Fruit fly (Drosophila melanogaster) whole organism, embryonic: Measurements from ENCODE around the gene CG7970.

ENCODE experiments used
- Atf6 ChIP-seq: fragments of 200-800 bp; sonication (Bioruptor generic); IDR thresholded peaks from 2 replicates; pipeline ENCODE4 v1.3.6; 2022; ENCODE audit warnings: missing biosample characterization, missing genetic modification characterization
- CG10209 ChIP-seq: fragments of 200-800 bp; sonication (Bioruptor generic); optimal IDR thresholded peaks from 3 replicates; lab custom pipeline; 2017; ENCODE audit warnings: missing biosample characterization, mild to moderate bottlenecking, missing genetic modification characterization, missing genetic modification reagents
- CG10267 ChIP-seq: fragments of 200-800 bp; sonication (Bioruptor generic); optimal IDR thresholded peaks from 2 replicates; lab custom pipeline; 2018; ENCODE audit warnings: missing biosample characterization, mild to moderate bottlenecking, missing genetic modification characterization, moderate library complexity
- CG11456 ChIP-seq: fragments of 200-800 bp; sonication (Bioruptor generic); IDR thresholded peaks from 3 replicates; pipeline ENCODE4 v1.3.6; 2022; ENCODE audit warnings: missing biosample characterization, missing genetic modification characterization
- CG11695 ChIP-seq: fragments of 200-800 bp; sonication (Bioruptor generic); IDR thresholded peaks from 3 replicates; pipeline ENCODE4 v1.3.6; 2022; ENCODE audit warnings: missing biosample characterization, missing genetic modification characterization
- CG12155 ChIP-seq: fragments of 200-800 bp; sonication (Bioruptor generic); optimal IDR thresholded peaks from 3 replicates; lab custom pipeline; 2016; ENCODE audit warnings: missing biosample characterization, missing genetic modification characterization
- CG1233 ChIP-seq: fragments of 200-800 bp; sonication (Bioruptor generic); optimal IDR thresholded peaks from 4 replicates; lab custom pipeline; 2018; ENCODE audit warnings: missing biosample characterization, mild to moderate bottlenecking, missing genetic modification characterization
- CG13424 ChIP-seq: fragments of 200-800 bp; sonication (Bioruptor generic); optimal IDR thresholded peaks from 2 replicates; lab custom pipeline; 2019; ENCODE audit warnings: missing biosample characterization, mild to moderate bottlenecking, missing genetic modification characterization, moderate library complexity
- CG13894 ChIP-seq: fragments of 200-800 bp; sonication (Bioruptor generic); optimal IDR thresholded peaks from 3 replicates; lab custom pipeline; 2018; ENCODE audit warnings: missing biosample characterization, mild to moderate bottlenecking, missing genetic modification characterization, moderate library complexity
- CG18476 ChIP-seq: fragments of 200-800 bp; sonication (Bioruptor generic); optimal IDR thresholded peaks from 2 replicates; lab custom pipeline; 2016; ENCODE audit warnings: missing biosample characterization, mild to moderate bottlenecking, missing genetic modification characterization
- CG2202 ChIP-seq: fragments of 200-800 bp; sonication (Bioruptor generic); optimal IDR thresholded peaks from 2 replicates; lab custom pipeline; 2018; ENCODE audit warnings: missing biosample characterization, mild to moderate bottlenecking, missing genetic modification characterization
- CG31224 ChIP-seq: fragments of 200-800 bp; sonication (Bioruptor generic); IDR thresholded peaks from 2 replicates; pipeline ENCODE4 v1.3.6; 2022; ENCODE audit warnings: missing biosample characterization, missing genetic modification characterization
- CG34376 ChIP-seq: fragments of 200-800 bp; sonication (Bioruptor generic); optimal IDR thresholded peaks from 2 replicates; lab custom pipeline; 2018; ENCODE audit warnings: missing biosample characterization, mild to moderate bottlenecking, missing genetic modification characterization
- CG5245 ChIP-seq: fragments of 200-800 bp; sonication (Bioruptor generic); optimal IDR thresholded peaks from 3 replicates; lab custom pipeline; 2016; ENCODE audit warnings: missing biosample characterization, missing genetic modification characterization
- CG8359 ChIP-seq: fragments of 200-800 bp; sonication (Bioruptor generic); optimal IDR thresholded peaks from 2 replicates; lab custom pipeline; 2017; ENCODE audit warnings: missing biosample characterization, mild to moderate bottlenecking, missing genetic modification characterization, borderline replicate concordance
- CG8388 ChIP-seq: fragments of 200-800 bp; sonication (Bioruptor generic); optimal IDR thresholded peaks from 2 replicates; lab custom pipeline; 2019; ENCODE audit warnings: missing biosample characterization, mild to moderate bottlenecking, missing genetic modification characterization, moderate library complexity
- CG8478 ChIP-seq: fragments of >200 bp; optimal IDR thresholded peaks from 2 replicates; lab custom pipeline; 2018
- Deaf1 ChIP-seq: fragments of 200-800 bp; optimal IDR thresholded peaks from 3 replicates; lab custom pipeline; 2019; ENCODE audit warnings: missing biosample characterization, mild to moderate bottlenecking, missing genetic modification characterization, moderate library complexity
- HLH4C ChIP-seq: fragments of 200-800 bp; sonication (Bioruptor generic); IDR thresholded peaks from 3 replicates; pipeline ENCODE4 v1.3.6; 2022; ENCODE audit warnings: missing biosample characterization, missing genetic modification characterization; ENCODE audit not compliant: partially characterized antibody
- Hr51 ChIP-seq, 2 experiments: fragments of 200-800 bp; sonication (Bioruptor generic); optimal IDR thresholded peaks; 2 replicates in 1 of 2; 3 replicates in 1 of 2; lab custom pipeline; 2016 to 2018; ENCODE audit warnings: missing biosample characterization in 2 of 2, missing genetic modification characterization in 2 of 2, mild to moderate bottlenecking in 1 of 2, moderate library complexity in 1 of 2
- Jarid2 ChIP-seq: fragments of 200-800 bp; sonication (Bioruptor generic); optimal IDR thresholded peaks from 3 replicates; lab custom pipeline; 2017; ENCODE audit warnings: mild to moderate bottlenecking, missing biosample characterization, missing genetic modification reagents, missing genetic modification characterization
- Med ChIP-seq: fragments of 200-800 bp; sonication (Bioruptor generic); peaks from one replicate; lab custom pipeline; 2016; ENCODE audit warnings: missing biosample characterization, missing genetic modification characterization, mild to moderate bottlenecking, inconsistent platforms, moderate library complexity
- Meics ChIP-seq: fragments of 200-800 bp; sonication (Bioruptor generic); optimal IDR thresholded peaks from 2 replicates; lab custom pipeline; 2017; ENCODE audit warnings: missing biosample characterization, mild to moderate bottlenecking, missing genetic modification characterization
- Myb ChIP-seq: fragments of 200-800 bp; sonication (Bioruptor generic); optimal IDR thresholded peaks from 2 replicates; lab custom pipeline; 2016; ENCODE audit warnings: missing biosample characterization, missing genetic modification characterization
- Trl ChIP-seq, 3 experiments: fragments of >200 bp in 2 of 3; fragments of 200-800 bp in 1 of 3; sonication (Bioruptor generic) in 1 of 3; optimal IDR thresholded peaks; 2 replicates in 1 of 3; 3 replicates in 2 of 3; lab custom pipeline; 2016 to 2017; ENCODE audit warnings: missing biosample characterization in 1 of 3, missing genetic modification characterization in 1 of 3
- Vsx1 ChIP-seq: fragments of 200-800 bp; sonication (Bioruptor generic); optimal IDR thresholded peaks from 2 replicates; lab custom pipeline; 2017; ENCODE audit warnings: missing biosample characterization, mild to moderate bottlenecking, missing genetic modification characterization, missing genetic modification reagents
- ac ChIP-seq: fragments of 200-800 bp; sonication (Bioruptor generic); optimal IDR thresholded peaks from 3 replicates; lab custom pipeline; 2017; ENCODE audit warnings: missing biosample characterization, mild to moderate bottlenecking, missing genetic modification characterization
- bcd ChIP-seq: fragments of 200-800 bp; sonication (Bioruptor generic); optimal IDR thresholded peaks from 2 replicates; lab custom pipeline; 2017; ENCODE audit warnings: missing biosample characterization, mild to moderate bottlenecking, missing genetic modification characterization
- cas ChIP-seq: fragments of 200-800 bp; sonication (Bioruptor generic); IDR thresholded peaks from 2 replicates; pipeline ENCODE4 v1.3.6; 2022; ENCODE audit warnings: missing biosample characterization, missing genetic modification characterization
- cg ChIP-seq: fragments of 200-800 bp; sonication (Bioruptor generic); optimal IDR thresholded peaks from 3 replicates; lab custom pipeline; 2019; ENCODE audit warnings: missing biosample characterization, mild to moderate bottlenecking, missing genetic modification characterization, moderate library complexity
- chinmo ChIP-seq: fragments of 200-800 bp; sonication (Bioruptor generic); IDR thresholded peaks from 4 replicates; pipeline ENCODE4 v1.3.6; 2022; ENCODE audit warnings: missing biosample characterization, missing genetic modification characterization; ENCODE audit not compliant: partially characterized antibody
- crol ChIP-seq: fragments of 200-800 bp; sonication (Bioruptor generic); IDR thresholded peaks from 2 replicates; pipeline ENCODE4 v1.3.6; 2022; ENCODE audit warnings: missing biosample characterization, missing genetic modification characterization
- dysf ChIP-seq: fragments of 200-800 bp; sonication (Bioruptor generic); IDR thresholded peaks from 3 replicates; pipeline ENCODE4 v1.3.6; 2022; ENCODE audit warnings: missing biosample characterization, missing genetic modification characterization
- ewg ChIP-seq: fragments of 200-800 bp; sonication (Bioruptor generic); optimal IDR thresholded peaks from 3 replicates; lab custom pipeline; 2017; ENCODE audit warnings: mild to moderate bottlenecking, missing biosample characterization, missing genetic modification reagents, missing genetic modification characterization
- hb ChIP-seq: fragments of 200-800 bp; sonication (Bioruptor generic); IDR thresholded peaks from 3 replicates; pipeline ENCODE4 v1.3.6; 2022; ENCODE audit warnings: missing biosample characterization, missing genetic modification characterization; ENCODE audit not compliant: partially characterized antibody
- lov ChIP-seq, 2 experiments: fragments of 200-800 bp in 1 of 2; fragments of >200 bp in 1 of 2; sonication (Bioruptor generic) in 1 of 2; IDR thresholded peaks in 1 of 2; optimal IDR thresholded peaks in 1 of 2; 2 replicates in 1 of 2; 3 replicates in 1 of 2; pipeline versions ENCODE4 v1.3.6 to Lab custom; 2017 to 2022; ENCODE audit warnings: missing biosample characterization in 1 of 2, missing genetic modification characterization in 1 of 2
- pfk ChIP-seq: fragments of 200-800 bp; sonication (Bioruptor generic); optimal IDR thresholded peaks from 2 replicates; lab custom pipeline; 2018; ENCODE audit warnings: missing biosample characterization, mild to moderate bottlenecking, missing genetic modification characterization, moderate library complexity
- pzg ChIP-seq: fragments of 200-800 bp; sonication (Bioruptor generic); optimal IDR thresholded peaks from 3 replicates; lab custom pipeline; 2018; ENCODE audit warnings: missing biosample characterization, mild to moderate bottlenecking, missing genetic modification characterization, moderate library complexity
- schlank ChIP-seq: fragments of 200-800 bp; sonication (Bioruptor generic); optimal IDR thresholded peaks from 2 replicates; lab custom pipeline; 2018; ENCODE audit warnings: missing biosample characterization, mild to moderate bottlenecking, missing genetic modification characterization
- seq ChIP-seq: fragments of 200-800 bp; sonication (Bioruptor generic); IDR thresholded peaks from 2 replicates; pipeline ENCODE4 v1.3.6; 2022; ENCODE audit warnings: missing biosample characterization, missing genetic modification characterization
- sim ChIP-seq: fragments of 200-800 bp; sonication (Bioruptor generic); IDR thresholded peaks from 2 replicates; pipeline ENCODE4 v1.3.6; 2022; ENCODE audit warnings: missing biosample characterization, missing genetic modification characterization
- slou ChIP-seq: fragments of 200-800 bp; sonication (Bioruptor generic); optimal IDR thresholded peaks from 3 replicates; lab custom pipeline; 2016; ENCODE audit warnings: missing biosample characterization, missing genetic modification characterization
- sna ChIP-seq: fragments of 200-800 bp; sonication (Bioruptor generic); IDR thresholded peaks from 2 replicates; pipeline ENCODE4 v1.3.6; 2022; ENCODE audit warnings: missing biosample characterization, missing genetic modification characterization; ENCODE audit not compliant: partially characterized antibody
- tio ChIP-seq: fragments of 200-800 bp; sonication (Bioruptor generic); optimal IDR thresholded peaks from 2 replicates; lab custom pipeline; 2017; ENCODE audit warnings: missing biosample characterization, missing genetic modification characterization, inconsistent platforms
- vvl ChIP-seq: fragments of 200-800 bp; sonication (Bioruptor generic); IDR thresholded peaks from 2 replicates; pipeline ENCODE4 v1.3.6; 2022; ENCODE audit warnings: missing biosample characterization, missing genetic modification characterization
- yki ChIP-seq: fragments of >200 bp; optimal IDR thresholded peaks from 3 replicates; lab custom pipeline; 2018

The CG7970 gene

DNA sequence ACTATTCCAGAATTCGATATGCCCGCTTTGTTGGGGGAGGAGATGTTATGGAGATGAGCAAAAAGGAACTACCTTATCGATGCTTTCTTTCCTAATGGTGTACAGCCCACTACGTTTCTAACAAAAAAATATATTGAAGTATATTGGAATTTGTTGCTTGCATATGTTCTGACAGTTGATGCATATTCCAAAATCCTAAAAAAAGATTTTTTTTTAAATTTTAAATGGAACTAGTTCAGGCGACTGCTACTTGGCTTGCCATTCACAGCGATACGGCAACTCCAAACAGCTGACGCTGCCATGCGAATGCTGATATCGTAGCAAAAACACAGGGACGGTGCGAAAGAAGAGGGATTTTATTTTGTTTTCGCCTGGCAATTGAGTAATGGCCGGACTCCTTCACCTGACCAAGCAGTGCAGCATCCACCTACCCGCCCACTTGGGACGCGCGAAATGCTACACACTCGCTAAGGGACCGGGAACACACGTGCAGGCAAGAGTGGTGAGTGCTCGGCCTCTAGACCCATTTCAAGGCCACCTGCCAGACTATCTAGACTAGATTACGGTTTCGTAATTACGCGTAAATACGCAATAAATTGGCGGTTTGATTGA lies 34.3 kb upstream of the CG7970 start, which contains the start of the genes CG13926, ABCB7 and CG33230 (continued):
- TF ChIP-seq dysf (GFP tag; lab: Robert Waterston, UW) (0 out of 3 replicates have a peak, but pooled peaks have one; percentile 30), CG13424 (tag; lab: Kevin White, UChicago) (peak; percentile 39), CG11456 (GFP tag; lab: Robert Waterston, UW) (no peak), tio (no peak), sim (no peak), CG8359 (no peak), sna (GFP tag; lab: Robert Waterston, UW) (no peak), schlank (no peak), yki (no peak), Myb (GFP tag; lab: Kevin White, UChicago) (no peak), HLH4C (GFP tag; lab: Robert Waterston, UW) (0 out of 3 replicates have a peak, but pooled peaks have one; percentile 34), pzg (GFP tag; lab: Kevin White, UChicago) (peak; percentile 54), CG10209 (GFP tag; lab: Kevin White, UChicago) (no peak), CG18476 (peak; percentile 20), CG8388 (no peak)

DNA sequence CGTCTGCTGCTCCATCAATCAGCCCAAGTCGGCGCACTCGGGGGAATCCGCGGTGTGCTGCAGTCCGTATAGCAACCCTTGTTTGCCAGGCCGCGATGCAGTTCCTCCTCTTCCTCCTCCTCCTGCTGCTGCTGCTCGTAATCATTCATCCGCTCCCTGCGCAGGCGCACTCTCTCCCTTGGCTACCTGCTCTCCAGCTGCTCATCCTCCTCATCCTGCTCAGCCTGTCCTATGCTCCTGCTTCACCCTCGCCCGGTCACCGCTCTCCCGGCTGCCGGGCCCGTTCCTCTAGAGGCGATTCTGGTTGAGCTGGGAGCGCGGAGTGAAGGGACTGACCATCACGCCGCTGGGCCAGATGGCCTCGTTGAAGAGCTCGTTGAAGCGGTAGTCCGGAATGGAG lies 25.6 kb upstream of the CG7970 start:
- peak; percentile 15 to 38 for TF ChIP-seq Trl (optimal IDR thresholded peaks at IDR 0.05; lab: Kevin White, UChicago)
- TF ChIP-seq Trl (GFP tag; optimal IDR thresholded peaks at IDR 0.05; lab: Kevin White, UChicago) = no peak
- no peak for TF ChIP-seq pfk
- 0 out of 4 replicates have a peak, but pooled peaks have one; percentile 42 for TF ChIP-seq chinmo (GFP tag; lab: Robert Waterston, UW)
- no peak for TF ChIP-seq vvl (GFP tag; lab: Robert Waterston, UW)
- TF ChIP-seq CG31224 (GFP tag; lab: Robert Waterston, UW) = peak; percentile 48; the same call in 1 of the 2 replicates
- TF ChIP-seq ewg (GFP tag; lab: Kevin White, UChicago) = peak; percentile 89
- peak; percentile 74 for TF ChIP-seq crol (GFP tag; lab: Robert Waterston, UW)
- no peak for TF ChIP-seq CG2202 (tag; lab: Kevin White, UChicago)
- no peak for TF ChIP-seq lov (optimal IDR thresholded peaks at IDR 0.05; lab: Kevin White, UChicago)
- TF ChIP-seq lov (GFP tag; IDR thresholded peaks at IDR 0.05; lab: Robert Waterston, UW) = no peak
- TF ChIP-seq CG5245 (GFP tag; lab: Kevin White, UChicago) = no peak
- peak; percentile 31 for TF ChIP-seq Deaf1 (tag; lab: Kevin White, UChicago)

DNA sequence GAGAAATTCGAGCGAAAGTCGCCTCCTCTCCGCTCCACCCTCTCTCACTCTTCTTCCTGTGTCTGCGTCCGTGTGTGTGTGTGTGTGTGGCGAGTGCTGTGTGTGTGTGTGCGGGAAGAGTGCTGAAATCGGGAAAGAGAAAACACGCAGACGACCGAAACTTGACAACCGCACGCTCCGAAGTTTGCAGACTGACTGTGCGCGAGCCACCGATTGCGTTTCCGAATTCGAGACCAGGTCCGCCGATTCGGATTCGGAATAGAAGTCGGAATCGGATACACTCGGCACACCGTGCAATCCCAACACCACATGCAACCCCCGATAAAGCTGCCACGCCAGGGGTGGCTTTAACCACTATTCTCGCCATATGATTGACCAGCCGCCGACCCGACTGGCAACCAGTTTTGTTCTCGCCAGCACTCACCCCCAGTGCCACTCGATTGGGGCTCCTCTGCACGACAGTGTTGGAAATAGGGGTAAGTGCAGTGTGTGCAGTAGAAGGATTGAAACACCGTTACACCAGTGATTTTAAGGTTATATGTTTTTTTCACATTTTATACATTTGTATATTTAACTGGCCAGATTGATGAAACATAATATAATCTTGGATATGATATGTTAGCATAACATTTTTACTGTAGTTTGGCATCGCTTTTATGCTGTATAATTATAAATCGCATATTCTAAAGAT lies 24.2 kb upstream of the CG7970 start, which contains the start of gene CG13928:
CG13928 (minus strand) TSS at position 202 of the 691 bp plus-strand sequence.
- TF ChIP-seq Med (GFP tag; lab: Kevin White, UChicago) = peak; percentile 53
- TF ChIP-seq CG8478 (lab: Kevin White, UChicago) = peak; percentile 11
- TF ChIP-seq CG1233 = no peak
- TF ChIP-seq CG13894 = peak; percentile 98
- TF ChIP-seq pzg (GFP tag; lab: Kevin White, UChicago) = peak; percentile 21
- TF ChIP-seq cg (GFP tag; lab: Kevin White, UChicago) = peak; percentile 77
- TF ChIP-seq cas (GFP tag; lab: Robert Waterston, UW) = no peak
- TF ChIP-seq Vsx1 (GFP tag; lab: Kevin White, UChicago) = no peak
- peak; percentile 16 for TF ChIP-seq CG34376 (GFP tag; lab: Kevin White, UChicago)
- no peak for TF ChIP-seq Meics (GFP tag; lab: Kevin White, UChicago)
- TF ChIP-seq CG11695 = no peak
- no peak for TF ChIP-seq Hr51 (GFP tag; optimal IDR thresholded peaks at IDR 0.05; lab: Kevin White, UChicago)
- TF ChIP-seq ac (GFP tag; lab: Kevin White, UChicago) = no peak
- TF ChIP-seq seq (GFP tag; lab: Robert Waterston, UW) = peak; percentile 75; the same call in 1 of the 2 replicates
- no peak for TF ChIP-seq hb (GFP tag; lab: Robert Waterston, UW)
- no peak for TF ChIP-seq slou (GFP tag; lab: Kevin White, UChicago)
- peak; percentile 66 for TF ChIP-seq Jarid2
- TF ChIP-seq CG12155 = peak; percentile 14
- TF ChIP-seq CG10267 (tag; lab: Kevin White, UChicago) = peak; percentile 44
- 0 out of 2 replicates have a peak, but pooled peaks have one; percentile 5 for TF ChIP-seq Atf6 (GFP tag; lab: Robert Waterston, UW)
- peak; percentile 3 for TF ChIP-seq bcd (GFP tag; lab: Kevin White, UChicago)
